Fruit fly (Drosophila melanogaster): ENCODE results near the gene RpS2.

RpS2 gene

dm6 chr2L:9894193-9894592, 3.2 kb downstream of the RpS2 start:
- no peak for TF ChIP-seq CG3032 (tag; optimal IDR thresholded peaks at IDR 0.05)
- TF ChIP-seq Blimp-1 (GFP tag; optimal IDR thresholded peaks at IDR 0.05), result no peak
- TF ChIP-seq dsx (GFP tag; optimal IDR thresholded peaks at IDR 0.05; ENCODE audit: poor library complexity, severe bottlenecking), result no peak
- no peak for TF ChIP-seq net (GFP tag; optimal IDR thresholded peaks at IDR 0.05)
- TF ChIP-seq ss (GFP tag; optimal IDR thresholded peaks at IDR 0.05), result no peak
- no peak for TF ChIP-seq Hr4 (GFP tag; optimal IDR thresholded peaks at IDR 0.05)
- no peak for TF ChIP-seq CG1621 (tag; optimal IDR thresholded peaks at IDR 0.05)

dm6 chr2L:9893183-9893582, 4.2 kb downstream of the RpS2 start, which contains the start of gene mtDNA-helicase:
TSS of gene mtDNA-helicase (minus strand) at chr2L:9893446.
- TF ChIP-seq fkh (GFP tag; optimal IDR thresholded peaks at IDR 0.05), result peak; percentile 49
- TF ChIP-seq CG11762 (GFP tag; optimal IDR thresholded peaks at IDR 0.05; ENCODE audit: insufficient read depth), result no peak
- no peak for TF ChIP-seq CG16779 (tag; optimal IDR thresholded peaks at IDR 0.05)
- TF ChIP-seq ss (GFP tag; optimal IDR thresholded peaks at IDR 0.05), result no peak
- no peak for TF ChIP-seq Hr38 (GFP tag; optimal IDR thresholded peaks at IDR 0.05)
- no peak for TF ChIP-seq CG8632 (GFP tag; optimal IDR thresholded peaks at IDR 0.05)

- no peak for TF ChIP-seq fd85E (GFP tag; optimal IDR thresholded peaks at IDR 0.05)
- no peak for TF ChIP-seq Hr38 (GFP tag; optimal IDR thresholded peaks at IDR 0.05)
- TF ChIP-seq Ets21C (GFP tag; optimal IDR thresholded peaks at IDR 0.05), result no peak
- no peak for TF ChIP-seq cyc (GFP tag; optimal IDR thresholded peaks at IDR 0.05)
- TF ChIP-seq Smox (GFP tag; optimal IDR thresholded peaks at IDR 0.05), result no peak
- no peak for TF ChIP-seq CG9139 (GFP tag; optimal IDR thresholded peaks at IDR 0.05)
- peak; percentile 57 for TF ChIP-seq fkh (GFP tag; optimal IDR thresholded peaks at IDR 0.05)
- TF ChIP-seq CG4318 (GFP tag; optimal IDR thresholded peaks at IDR 0.05), result no peak
- TF ChIP-seq OdsH (GFP tag; optimal IDR thresholded peaks at IDR 0.05), result no peak
- TF ChIP-seq esn (GFP tag; optimal IDR thresholded peaks at IDR 0.05), result peak; percentile 27
- no peak for TF ChIP-seq Sox15 (GFP tag; optimal IDR thresholded peaks at IDR 0.05)
These were observed 6.8 kb downstream of the RpS2 start, which contains the start of the genes CG34183 and CG4537 for dm6 chr2L:9890576-9890975. TSS of gene CG34183 (minus strand) at chr2L:9890772. TSS of gene CG4537 (plus strand) at chr2L:9890885.

dm6 chr2L:9887856-9888269, 9.5 kb downstream of the RpS2 start, which contains the start of gene Fkbp59:
TSS of gene Fkbp59 (plus strand) at chr2L:9888005.
- TF ChIP-seq CG6854 (GFP tag; optimal IDR thresholded peaks at IDR 0.05) (peak; percentile 13), CG1621 (tag; optimal IDR thresholded peaks at IDR 0.05) (peak; percentile 68), CG16779 (tag; optimal IDR thresholded peaks at IDR 0.05) (no peak), CG7368 (GFP tag; optimal IDR thresholded peaks at IDR 0.05) (no peak), fkh (GFP tag; optimal IDR thresholded peaks at IDR 0.05) (peak; percentile 34)

- TF ChIP-seq Blimp-1 (GFP tag; optimal IDR thresholded peaks at IDR 0.05), result no peak
- no peak for TF ChIP-seq svp (GFP tag)
- TF ChIP-seq CG6854 (GFP tag; optimal IDR thresholded peaks at IDR 0.05), result no peak
- no peak for TF ChIP-seq CG34406 (GFP tag; optimal IDR thresholded peaks at IDR 0.05)
- TF ChIP-seq vri (GFP tag; optimal IDR thresholded peaks at IDR 0.05), result no peak
- no peak for TF ChIP-seq fd85E (GFP tag; optimal IDR thresholded peaks at IDR 0.05)
- no peak for TF ChIP-seq CG31627 (GFP tag; optimal IDR thresholded peaks at IDR 0.05)
- no peak for TF ChIP-seq Smox (GFP tag; optimal IDR thresholded peaks at IDR 0.05)
- no peak for TF ChIP-seq Sox14 (GFP tag; optimal IDR thresholded peaks at IDR 0.05)
- TF ChIP-seq Eip93F (GFP tag; optimal IDR thresholded peaks at IDR 0.05), result no peak
- no peak for TF ChIP-seq Eip75B (GFP tag; optimal IDR thresholded peaks at IDR 0.05)
- no peak for TF ChIP-seq Ets21C (GFP tag; optimal IDR thresholded peaks at IDR 0.05)
- TF ChIP-seq CG11762 (GFP tag; optimal IDR thresholded peaks at IDR 0.05; ENCODE audit: insufficient read depth), result no peak
- TF ChIP-seq Hr39 (GFP tag; optimal IDR thresholded peaks at IDR 0.05), result no peak
- TF ChIP-seq CG6808 (GFP tag; optimal IDR thresholded peaks at IDR 0.05), result no peak
- TF ChIP-seq CG32006 (GFP tag; optimal IDR thresholded peaks at IDR 0.05), result no peak
- no peak for TF ChIP-seq OdsH (GFP tag; optimal IDR thresholded peaks at IDR 0.05)
- TF ChIP-seq spab (GFP tag; optimal IDR thresholded peaks at IDR 0.05), result no peak
These were observed 11.3 kb downstream of the RpS2 start, which contains the start of gene nAChRalpha6 for dm6 chr2L:9886086-9886485. TSS of gene nAChRalpha6 (minus strand) at chr2L:9886250.

Data from whole organism, prepupa.